Worm (Caenorhabditis elegans) whole organism, early embryonic: ENCODE data around the gene Y73B6BL.270.

Source experiments
- ama-1 ChIP-seq: fragments of 150-350 bp; optimal IDR thresholded peaks from 2 replicates; lab custom pipeline; 2014
- ceh-36 ChIP-seq: sonication (generic microtip); optimal IDR thresholded peaks from 2 replicates; lab custom pipeline; 2016; ENCODE audit warnings: missing genetic modification characterization, inconsistent platforms, missing compliant biosample characterization
- ets-7 ChIP-seq: sonication (generic microtip); optimal IDR thresholded peaks from 2 replicates; lab custom pipeline; 2016; ENCODE audit warnings: missing genotype, missing genetic modification characterization, missing compliant biosample characterization
- tbx-37 ChIP-seq: fragments of 200-800 bp; sonication (Bioruptor generic); conservative IDR thresholded peaks from 2 replicates; pipeline ENCODE4 v1.3.6; 2022; ENCODE audit warnings: missing genetic modification reagents, missing genetic modification characterization, missing compliant biosample characterization

DNA sequence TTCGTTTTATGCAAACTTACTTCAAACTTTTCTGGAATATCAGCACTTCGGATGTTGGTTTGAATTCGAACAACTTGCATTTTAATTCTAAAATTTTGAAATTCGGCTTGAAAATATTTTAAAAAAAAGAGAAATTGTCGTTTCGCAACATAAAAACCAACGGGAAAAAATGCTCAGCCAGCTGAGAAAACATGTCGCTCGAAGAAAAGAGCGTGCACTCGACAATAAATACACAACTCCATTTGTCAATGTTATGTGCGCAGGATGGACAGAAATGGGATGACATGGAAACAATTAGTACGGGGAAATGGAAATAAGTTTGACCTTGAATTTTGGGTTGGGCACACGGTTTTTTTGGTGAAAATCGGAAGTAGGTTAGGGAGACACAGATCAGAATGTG lies 29.2 kb upstream of the Y73B6BL.270 start, which contains the start of gene mif-4:
- TF ChIP-seq ets-7: no peak
- TF ChIP-seq ceh-36 (tag; lab: Kevin White, UChicago): no peak
- TF ChIP-seq ama-1 (lab: Kevin White, UChicago): no peak
- TF ChIP-seq tbx-37: no peak
